Worm (Caenorhabditis elegans): ENCODE data around the gene ard-1.

ce11 chrIV:11130774-11131173 lies 305 bp upstream of the ard-1 start:
- no peak for TF ChIP-seq nhr-76 (tag; optimal IDR thresholded peaks at IDR 0.05)
- no peak for TF ChIP-seq nhr-25 (tag; optimal IDR thresholded peaks at IDR 0.05)
- TF ChIP-seq ceh-9 (tag; optimal IDR thresholded peaks at IDR 0.05), result no peak
- no peak for TF ChIP-seq unc-62 (GFP tag; optimal IDR thresholded peaks at IDR 0.05)
- TF ChIP-seq nfya-1 (tag; optimal IDR thresholded peaks at IDR 0.05; ENCODE audit: insufficient read depth), result peak; percentile 44
- peak; percentile 11 for TF ChIP-seq pqm-1 (tag; optimal IDR thresholded peaks at IDR 0.05)
- TF ChIP-seq egl-5 (tag; optimal IDR thresholded peaks at IDR 0.05), result no peak
- TF ChIP-seq ZK546.5 (tag; optimal IDR thresholded peaks at IDR 0.05), result no peak
- TF ChIP-seq mdl-1 (tag; optimal IDR thresholded peaks at IDR 0.05), result no peak
- TF ChIP-seq sea-2 (GFP tag; optimal IDR thresholded peaks at IDR 0.05), result no peak
- no peak for TF ChIP-seq unc-39 (tag; optimal IDR thresholded peaks at IDR 0.05)
- TF ChIP-seq fos-1 (tag; optimal IDR thresholded peaks at IDR 0.05), result no peak

All from whole organism, L3 larva.